Fruit fly (Drosophila melanogaster) whole organism, embryonic: ENCODE results near the gene Hsdl2.

Experiments
- Ada2b ChIP-seq: fragments of 200-800 bp; sonication (Bioruptor generic); IDR thresholded peaks from 2 replicates; pipeline ENCODE4 v1.3.6; 2022; ENCODE audit warnings: missing biosample characterization, missing genetic modification characterization
- Atf3 ChIP-seq: fragments of 200-800 bp; sonication (Bioruptor generic); optimal IDR thresholded peaks from 3 replicates; lab custom pipeline; 2016; ENCODE audit warnings: missing biosample characterization, missing genetic modification characterization
- B-H1 ChIP-seq: fragments of 200-800 bp; sonication (Bioruptor generic); IDR thresholded peaks from 3 replicates; pipeline ENCODE4 v1.3.6; 2022; ENCODE audit warnings: missing biosample characterization, missing genetic modification characterization
- CG10267 ChIP-seq: fragments of 200-800 bp; sonication (Bioruptor generic); optimal IDR thresholded peaks from 2 replicates; lab custom pipeline; 2018; ENCODE audit warnings: missing biosample characterization, mild to moderate bottlenecking, missing genetic modification characterization, moderate library complexity
- CG11560 ChIP-seq: fragments of 200-800 bp; sonication (Bioruptor generic); IDR thresholded peaks from 3 replicates; pipeline ENCODE4 v1.3.6; 2022; ENCODE audit warnings: missing biosample characterization, missing genetic modification characterization
- CG14441 ChIP-seq: fragments of 200-800 bp; sonication (Bioruptor generic); IDR thresholded peaks from 2 replicates; pipeline ENCODE4 v1.3.6; 2022; ENCODE audit warnings: missing biosample characterization, missing genetic modification characterization
- CG17186 ChIP-seq: fragments of 200-800 bp; sonication (Bioruptor generic); optimal IDR thresholded peaks from 3 replicates; lab custom pipeline; 2017; ENCODE audit warnings: missing biosample characterization, missing genetic modification reagents, missing genetic modification characterization
- CG17359 ChIP-seq: fragments of 200-800 bp; sonication (Bioruptor generic); optimal IDR thresholded peaks from 3 replicates; lab custom pipeline; 2018; ENCODE audit warnings: missing biosample characterization, mild to moderate bottlenecking, missing genetic modification characterization, moderate library complexity
- CG18599 ChIP-seq: fragments of 200-800 bp; sonication (Bioruptor generic); optimal IDR thresholded peaks from 3 replicates; lab custom pipeline; 2017; ENCODE audit warnings: missing biosample characterization, missing genetic modification characterization, mild to moderate bottlenecking, moderate library complexity, missing genetic modification reagents
- CG2678 ChIP-seq: fragments of 200-800 bp; sonication (Bioruptor generic); optimal IDR thresholded peaks from 3 replicates; lab custom pipeline; 2019; ENCODE audit warnings: missing biosample characterization, mild to moderate bottlenecking, missing genetic modification characterization, moderate library complexity
- CG2889 ChIP-seq: fragments of 200-800 bp; sonication (Bioruptor generic); IDR thresholded peaks from 3 replicates; pipeline ENCODE4 v1.3.6; 2022; ENCODE audit warnings: missing biosample characterization, missing genetic modification characterization
- CG3163 ChIP-seq: fragments of 200-800 bp; sonication (Bioruptor generic); optimal IDR thresholded peaks from 3 replicates; lab custom pipeline; 2016; ENCODE audit warnings: missing biosample characterization, missing genetic modification characterization
- CG4424 ChIP-seq: fragments of 200-800 bp; sonication (Bioruptor generic); optimal IDR thresholded peaks from 3 replicates; lab custom pipeline; 2016; ENCODE audit warnings: missing biosample characterization, missing genetic modification characterization
- CG7963 ChIP-seq: fragments of 200-800 bp; sonication (Bioruptor generic); IDR thresholded peaks from 3 replicates; pipeline ENCODE4 v1.3.6; 2022; ENCODE audit warnings: missing biosample characterization, missing genetic modification characterization; ENCODE audit not compliant: partially characterized antibody
- CG8359 ChIP-seq: fragments of 200-800 bp; sonication (Bioruptor generic); optimal IDR thresholded peaks from 2 replicates; lab custom pipeline; 2017; ENCODE audit warnings: missing biosample characterization, mild to moderate bottlenecking, missing genetic modification characterization, borderline replicate concordance
- CG9609 ChIP-seq: fragments of 200-800 bp; sonication (Bioruptor generic); optimal IDR thresholded peaks from 3 replicates; lab custom pipeline; 2016; ENCODE audit warnings: missing biosample characterization, missing genetic modification characterization
- CrebB ChIP-seq: fragments of 200-800 bp; sonication (Bioruptor generic); optimal IDR thresholded peaks from 3 replicates; lab custom pipeline; 2018; ENCODE audit warnings: missing biosample characterization, mild to moderate bottlenecking, missing genetic modification characterization
- Dad ChIP-seq: fragments of 200-800 bp; sonication (Bioruptor generic); optimal IDR thresholded peaks from 3 replicates; lab custom pipeline; 2016; ENCODE audit warnings: missing biosample characterization, missing genetic modification characterization
- Dip2 ChIP-seq: fragments of 200-800 bp; sonication (Bioruptor generic); IDR thresholded peaks from 2 replicates; pipeline ENCODE4 v1.3.6; 2022; ENCODE audit warnings: missing biosample characterization, missing genetic modification characterization
- Dll ChIP-seq: fragments of 200-800 bp; sonication (Bioruptor generic); IDR thresholded peaks from 4 replicates; pipeline ENCODE4 v1.3.6; 2022; ENCODE audit warnings: missing biosample characterization, missing genetic modification characterization; ENCODE audit not compliant: partially characterized antibody
- Doc3 ChIP-seq: fragments of 200-800 bp; sonication (Bioruptor generic); IDR thresholded peaks from 3 replicates; pipeline ENCODE4 v1.3.6; 2022; ENCODE audit warnings: missing biosample characterization, missing genetic modification characterization; ENCODE audit not compliant: partially characterized antibody
- Fer1 ChIP-seq: fragments of 200-800 bp; sonication (Bioruptor generic); optimal IDR thresholded peaks from 2 replicates; lab custom pipeline; 2017; ENCODE audit warnings: missing biosample characterization, mild to moderate bottlenecking, missing genetic modification characterization
- HHEX ChIP-seq: fragments of 200-800 bp; sonication (Bioruptor generic); optimal IDR thresholded peaks from 3 replicates; lab custom pipeline; 2017; ENCODE audit warnings: missing biosample characterization, mild to moderate bottlenecking, missing genetic modification characterization, missing genetic modification reagents
- Hand ChIP-seq: fragments of 200-800 bp; sonication (Bioruptor generic); optimal IDR thresholded peaks from 2 replicates; lab custom pipeline; 2017; ENCODE audit warnings: mild to moderate bottlenecking, missing biosample characterization, missing genetic modification reagents, missing genetic modification characterization
- Hey ChIP-seq: fragments of 200-800 bp; sonication (Bioruptor generic); optimal IDR thresholded peaks from 3 replicates; lab custom pipeline; 2018; ENCODE audit warnings: missing biosample characterization, mild to moderate bottlenecking, missing genetic modification characterization
- Hr78 ChIP-seq, 2 experiments: fragments of 200-800 bp in 1 of 2; fragments of >200 bp in 1 of 2; sonication (Bioruptor generic) in 1 of 2; optimal IDR thresholded peaks; 2 replicates each; lab custom pipeline; 2017 to 2019; ENCODE audit warnings: missing biosample characterization in 2 of 2, missing genetic modification characterization in 2 of 2, mild to moderate bottlenecking in 1 of 2, moderate library complexity in 1 of 2
- Neu2 ChIP-seq: fragments of 200-800 bp; sonication (Bioruptor generic); optimal IDR thresholded peaks from 3 replicates; lab custom pipeline; 2016; ENCODE audit warnings: missing biosample characterization, missing genetic modification characterization, borderline replicate concordance
- ac ChIP-seq: fragments of 200-800 bp; sonication (Bioruptor generic); optimal IDR thresholded peaks from 3 replicates; lab custom pipeline; 2017; ENCODE audit warnings: missing biosample characterization, mild to moderate bottlenecking, missing genetic modification characterization
- aop ChIP-seq: fragments of 200-800 bp; sonication (Bioruptor generic); IDR thresholded peaks from 2 replicates; pipeline ENCODE4 v1.3.6; 2022; ENCODE audit warnings: missing biosample characterization, missing genetic modification characterization
- ase ChIP-seq: fragments of 200-800 bp; sonication (Bioruptor generic); IDR thresholded peaks from 3 replicates; pipeline ENCODE4 v1.3.6; 2022; ENCODE audit warnings: missing biosample characterization, missing genetic modification characterization
- bab2 ChIP-seq: fragments of 200-800 bp; sonication (Bioruptor generic); optimal IDR thresholded peaks from 2 replicates; lab custom pipeline; 2016; ENCODE audit warnings: missing biosample characterization, missing genetic modification characterization
- bigmax ChIP-seq: fragments of 200-800 bp; sonication (Bioruptor generic); optimal IDR thresholded peaks from 2 replicates; lab custom pipeline; 2018; ENCODE audit warnings: missing biosample characterization, mild to moderate bottlenecking, missing genetic modification characterization
- da ChIP-seq: fragments of 200-800 bp; sonication (Bioruptor generic); optimal IDR thresholded peaks from 2 replicates; lab custom pipeline; 2016; ENCODE audit warnings: missing biosample characterization, missing genetic modification characterization
- disco-r ChIP-seq: fragments of 200-800 bp; sonication (Bioruptor generic); optimal IDR thresholded peaks from 2 replicates; lab custom pipeline; 2016; ENCODE audit warnings: missing biosample characterization, missing genetic modification characterization
- dm ChIP-seq: fragments of 200-800 bp; sonication (Bioruptor generic); optimal IDR thresholded peaks from 3 replicates; lab custom pipeline; 2016; ENCODE audit warnings: missing biosample characterization, missing genetic modification characterization
- dysf ChIP-seq: fragments of 200-800 bp; sonication (Bioruptor generic); IDR thresholded peaks from 3 replicates; pipeline ENCODE4 v1.3.6; 2022; ENCODE audit warnings: missing biosample characterization, missing genetic modification characterization
- en ChIP-seq: fragments of 200-800 bp; sonication (Bioruptor generic); optimal IDR thresholded peaks from 2 replicates; lab custom pipeline; 2016; ENCODE audit warnings: missing biosample characterization, missing genetic modification characterization
- gcm2 ChIP-seq: fragments of 200-800 bp; sonication (Bioruptor generic); optimal IDR thresholded peaks from 2 replicates; lab custom pipeline; 2016; ENCODE audit warnings: missing biosample characterization, missing genetic modification characterization
- gfzf ChIP-seq: fragments of 200-800 bp; sonication (Bioruptor generic); optimal IDR thresholded peaks from 2 replicates; lab custom pipeline; 2016; ENCODE audit warnings: missing biosample characterization, mild to moderate bottlenecking, missing genetic modification characterization, moderate library complexity
- gsb-n ChIP-seq: fragments of 200-800 bp; sonication (Bioruptor generic); optimal IDR thresholded peaks from 3 replicates; lab custom pipeline; 2018; ENCODE audit warnings: missing biosample characterization, mild to moderate bottlenecking, missing genetic modification characterization
- hb ChIP-seq: fragments of 200-800 bp; sonication (Bioruptor generic); IDR thresholded peaks from 3 replicates; pipeline ENCODE4 v1.3.6; 2022; ENCODE audit warnings: missing biosample characterization, missing genetic modification characterization; ENCODE audit not compliant: partially characterized antibody
- hbn ChIP-seq: fragments of 200-800 bp; sonication (Bioruptor generic); IDR thresholded peaks from 2 replicates; pipeline ENCODE4 v1.3.6; 2022; ENCODE audit warnings: missing biosample characterization, missing genetic modification characterization; ENCODE audit not compliant: partially characterized antibody
- nerfin-1 ChIP-seq: fragments of 200-800 bp; sonication (Bioruptor generic); optimal IDR thresholded peaks from 3 replicates; lab custom pipeline; 2019; ENCODE audit warnings: missing biosample characterization, mild to moderate bottlenecking, missing genetic modification characterization, moderate library complexity
- otp ChIP-seq: fragments of 200-800 bp; sonication (Bioruptor generic); IDR thresholded peaks from 3 replicates; pipeline ENCODE4, ENCODE4 v1.3.6; 2022; ENCODE audit warnings: missing biosample characterization, missing genetic modification characterization
- peb ChIP-seq: fragments of 200-800 bp; sonication (Bioruptor generic); IDR thresholded peaks from 2 replicates; pipeline ENCODE4 v1.3.6; 2022; ENCODE audit warnings: missing biosample characterization, missing genetic modification characterization
- pfk ChIP-seq: fragments of 200-800 bp; sonication (Bioruptor generic); optimal IDR thresholded peaks from 2 replicates; lab custom pipeline; 2018; ENCODE audit warnings: missing biosample characterization, mild to moderate bottlenecking, missing genetic modification characterization, moderate library complexity
- slbo ChIP-seq: fragments of 200-800 bp; sonication (Bioruptor generic); IDR thresholded peaks from 2 replicates; pipeline ENCODE4 v1.3.6; 2022; ENCODE audit warnings: missing biosample characterization, missing genetic modification characterization
- trh ChIP-seq: fragments of 200-800 bp; sonication (Bioruptor generic); optimal IDR thresholded peaks from 2 replicates; lab custom pipeline; 2016; ENCODE audit warnings: missing biosample characterization, missing genetic modification characterization
- wek ChIP-seq: fragments of 200-800 bp; sonication (Bioruptor generic); optimal IDR thresholded peaks from 3 replicates; lab custom pipeline; 2018; ENCODE audit warnings: missing biosample characterization, mild to moderate bottlenecking, missing genetic modification characterization, moderate library complexity

Gene Hsdl2

DNA sequence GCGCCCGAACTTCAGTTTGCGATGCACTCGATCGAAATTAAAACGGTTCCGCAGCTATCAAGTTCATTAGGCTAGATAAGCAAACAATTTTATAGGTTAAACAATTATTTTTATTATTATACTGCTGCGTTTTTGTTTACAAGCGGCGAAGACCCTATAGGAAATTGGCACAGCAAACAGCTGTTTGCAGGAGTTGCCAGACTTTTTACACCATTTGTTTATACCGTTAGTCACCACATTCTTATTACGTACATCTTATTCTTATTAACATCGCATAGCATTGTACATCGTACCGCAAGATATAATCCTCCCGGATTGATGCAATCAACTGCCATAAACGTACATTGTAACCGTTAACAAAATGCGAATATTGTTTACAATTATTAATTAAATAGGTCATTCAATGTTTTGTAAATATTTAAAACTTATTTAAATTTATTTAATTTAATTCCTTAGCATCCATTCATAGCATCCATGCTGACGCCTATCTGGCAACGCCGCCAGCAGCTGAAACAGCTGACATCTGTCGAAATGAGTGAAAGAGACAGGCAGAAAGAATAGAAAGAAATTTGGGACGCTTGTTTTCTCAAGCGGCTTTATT is 29.4 kb downstream of the Hsdl2 start, which contains the start of the genes CROT and CG12877 (continued):
- TF ChIP-seq Hr78 (GFP tag; optimal IDR thresholded peaks at IDR 0.05; lab: Kevin White, UChicago) = peak in 1 of 2 experiments; percentile 23
- TF ChIP-seq hb = no peak
- TF ChIP-seq gcm2 (GFP tag; lab: Kevin White, UChicago) = no peak
- TF ChIP-seq CrebB (tag; lab: Kevin White, UChicago) = no peak
- peak; percentile 92 for TF ChIP-seq bigmax
- TF ChIP-seq Doc3 (GFP tag; lab: Robert Waterston, UW) = 0 out of 3 replicates have a peak, but pooled peaks have one; percentile 25
- TF ChIP-seq slbo (GFP tag; lab: Robert Waterston, UW) = peak; percentile 89
- peak; percentile 37; the same call in 2 of the 4 replicates for TF ChIP-seq Dll (GFP tag; lab: Robert Waterston, UW)
- TF ChIP-seq wek = peak; percentile 2
- TF ChIP-seq nerfin-1 (tag; lab: Kevin White, UChicago) = peak; percentile 86
- peak; percentile 2 for TF ChIP-seq bab2
- TF ChIP-seq Fer1 (GFP tag; lab: Kevin White, UChicago) = peak; percentile 62
- no peak for TF ChIP-seq CG7963
- TF ChIP-seq da (GFP tag; lab: Kevin White, UChicago) = no peak
- peak; percentile 77 for TF ChIP-seq gsb-n (tag; lab: Kevin White, UChicago)
- peak; percentile 78 for TF ChIP-seq CG14441 (GFP tag; lab: Robert Waterston, UW)
- no peak for TF ChIP-seq pfk
- peak; percentile 35 for TF ChIP-seq HHEX (GFP tag; lab: Kevin White, UChicago)
- peak; percentile 63; the same call in 1 of the 3 replicates for TF ChIP-seq ase
- TF ChIP-seq CG8359 (GFP tag; lab: Kevin White, UChicago) = peak; percentile 40
- TF ChIP-seq trh = peak; percentile 74
- TF ChIP-seq dm (GFP tag; lab: Kevin White, UChicago) = peak; percentile 27
- TF ChIP-seq ac (GFP tag; lab: Kevin White, UChicago) = no peak
- TF ChIP-seq peb (GFP tag; lab: Robert Waterston, UW) = no peak
- TF ChIP-seq Dip2 (GFP tag; lab: Robert Waterston, UW) = no peak
- no peak for TF ChIP-seq gfzf (GFP tag; lab: Kevin White, UChicago)
- peak; percentile 82 for TF ChIP-seq dysf (GFP tag; lab: Robert Waterston, UW)
- TF ChIP-seq Hand (GFP tag; lab: Kevin White, UChicago) = no peak
- TF ChIP-seq otp (GFP tag; lab: Robert Waterston, UW) = 0 out of 3 replicates have a peak, but pooled peaks have one; percentile 53
- no peak for TF ChIP-seq disco-r
- peak; percentile 67 for TF ChIP-seq CG10267 (tag; lab: Kevin White, UChicago)
- no peak for TF ChIP-seq hbn (GFP tag; lab: Robert Waterston, UW)
- peak; percentile 80 for TF ChIP-seq CG18599 (GFP tag; lab: Kevin White, UChicago)
- TF ChIP-seq CG17359 (tag; lab: Kevin White, UChicago) = peak; percentile 64
- TF ChIP-seq aop (GFP tag; lab: Robert Waterston, UW) = no peak
- peak; percentile 71 for TF ChIP-seq CG2889 (GFP tag; lab: Robert Waterston, UW)
- peak; percentile 28; the same call in 1 of the 3 replicates for TF ChIP-seq B-H1 (GFP tag; lab: Robert Waterston, UW)
- TF ChIP-seq Hey (tag; lab: Kevin White, UChicago) = no peak
- peak; percentile 72 for TF ChIP-seq CG2678
- TF ChIP-seq CG11560 (tag; lab: Robert Waterston, UW) = peak; percentile 33; the same call in 2 of the 3 replicates
- TF ChIP-seq CG4424 (GFP tag; lab: Kevin White, UChicago) = peak; percentile 73
- TF ChIP-seq Atf3 (GFP tag; lab: Kevin White, UChicago) = peak; percentile 22
- peak; percentile 45 for TF ChIP-seq CG17186
- no peak for TF ChIP-seq en (GFP tag; lab: Kevin White, UChicago)
- TF ChIP-seq Ada2b = peak; percentile 72
- peak; percentile 58 for TF ChIP-seq Dad (GFP tag; lab: Kevin White, UChicago)
- TF ChIP-seq CG3163 (GFP tag; lab: Kevin White, UChicago) = no peak
- TF ChIP-seq Neu2 = no peak
- no peak for TF ChIP-seq CG9609 (GFP tag; lab: Kevin White, UChicago)
